Fruit fly (Drosophila melanogaster): ENCODE results near the gene NFAT.
A peak's percentile ranks its signal among the peaks of the same experiment; 100 is the strongest.

NFAT gene

DNA sequence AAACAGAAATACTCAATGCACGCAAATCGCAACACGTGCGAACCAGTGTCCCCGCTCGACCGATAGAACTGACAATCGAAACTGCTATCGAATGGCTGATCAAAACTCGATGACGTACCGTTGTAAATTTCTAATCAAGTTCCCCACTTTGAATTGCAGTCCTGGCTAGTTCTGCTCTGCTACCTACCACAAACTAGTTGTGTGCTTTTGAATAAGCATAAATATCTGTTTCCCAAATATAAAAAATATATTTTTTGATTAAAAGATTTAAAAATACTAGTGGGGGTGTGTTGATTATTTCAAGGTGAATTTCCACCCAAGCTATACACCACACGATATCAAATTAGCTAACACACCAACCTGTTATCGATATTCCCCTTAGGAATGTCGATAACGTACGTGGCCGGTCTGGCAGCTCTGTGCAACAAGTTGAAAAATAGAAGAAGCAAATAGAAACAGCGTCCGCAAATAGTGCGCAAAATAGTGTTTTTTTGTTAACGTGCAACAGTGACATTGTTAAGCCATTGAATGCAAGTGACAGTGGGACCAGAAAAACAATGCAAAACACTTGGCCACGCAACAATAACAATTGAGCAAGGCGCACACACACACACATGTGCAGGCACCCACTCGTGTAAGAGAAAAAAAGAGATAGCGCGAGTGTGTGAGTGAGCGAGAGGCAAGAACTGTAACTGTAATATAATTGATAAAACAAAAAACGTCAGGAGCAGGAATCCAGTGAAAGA is at the start of gene NFAT, which contains the start of gene CG2691:
TSS of gene NFAT (plus strand) at position 412 of the 746 bp plus-strand sequence.
TSS of gene CG2691 (minus strand) at position 75 of the 746 bp plus-strand sequence.
- peak; percentile 96 for TF ChIP-seq Mnt (GFP tag; optimal IDR thresholded peaks at IDR 0.05)
- no peak for TF ChIP-seq Clk (GFP tag; optimal IDR thresholded peaks at IDR 0.05)
- peak; percentile 94 for TF ChIP-seq pad (GFP tag; optimal IDR thresholded peaks at IDR 0.05)
- no peak for TF ChIP-seq CG7101 (tag; optimal IDR thresholded peaks at IDR 0.05)
- peak; percentile 4 for TF ChIP-seq bab1 (GFP tag; optimal IDR thresholded peaks at IDR 0.05)
- peak; percentile 50 for TF ChIP-seq ovo (GFP tag; optimal IDR thresholded peaks at IDR 0.05)
- TF ChIP-seq CG11617 (GFP tag; optimal IDR thresholded peaks at IDR 0.05): peak; percentile 39
- no peak for TF ChIP-seq kay (GFP tag; ENCODE audit: borderline replicate concordance)
- no peak for TF ChIP-seq Hr96 (GFP tag; optimal IDR thresholded peaks at IDR 0.05)
- TF ChIP-seq CG33017 (tag; optimal IDR thresholded peaks at IDR 0.05): no peak
- no peak for TF ChIP-seq CG7045 (GFP tag; optimal IDR thresholded peaks at IDR 0.05)
- TF ChIP-seq cic (GFP tag; optimal IDR thresholded peaks at IDR 0.05): peak; percentile 16
- TF ChIP-seq CG14711 (tag; optimal IDR thresholded peaks at IDR 0.05): no peak
- TF ChIP-seq tj (GFP tag; optimal IDR thresholded peaks at IDR 0.05): no peak
- no peak for TF ChIP-seq CG5204 (GFP tag; optimal IDR thresholded peaks at IDR 0.05)
- TF ChIP-seq Crg-1 (GFP tag; optimal IDR thresholded peaks at IDR 0.05): no peak
- TF ChIP-seq CG1620 (GFP tag; optimal IDR thresholded peaks at IDR 0.05): no peak

DNA sequence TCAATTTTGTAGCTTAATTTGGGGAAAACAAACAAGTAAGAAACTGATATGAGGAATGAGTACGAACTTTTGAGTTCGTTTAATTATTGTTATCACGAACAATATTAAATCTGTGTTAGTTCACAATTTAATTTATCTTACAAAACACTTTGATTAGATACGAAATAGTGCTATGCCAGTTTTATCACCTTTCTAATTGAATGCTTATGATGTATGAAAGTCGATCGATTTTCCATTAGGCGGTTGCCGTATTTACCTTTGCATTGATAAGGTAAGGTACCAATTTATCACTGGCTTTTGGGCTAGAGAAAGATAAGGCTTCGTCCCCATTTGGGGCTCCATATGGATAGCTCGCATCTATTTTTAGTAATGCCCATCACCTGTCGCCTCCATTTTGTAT is 45.2 kb upstream of the NFAT start:
- TF ChIP-seq Crg-1 (GFP tag; optimal IDR thresholded peaks at IDR 0.05): no peak
- TF ChIP-seq CG14711 (tag; optimal IDR thresholded peaks at IDR 0.05): no peak
- TF ChIP-seq CG1620 (GFP tag; optimal IDR thresholded peaks at IDR 0.05): no peak
- TF ChIP-seq kay (GFP tag; ENCODE audit: borderline replicate concordance): no peak
- TF ChIP-seq Hr96 (GFP tag; optimal IDR thresholded peaks at IDR 0.05): no peak
- TF ChIP-seq Mnt (GFP tag; optimal IDR thresholded peaks at IDR 0.05): no peak
- no peak for TF ChIP-seq cic (GFP tag; optimal IDR thresholded peaks at IDR 0.05)
- TF ChIP-seq CG11617 (GFP tag; optimal IDR thresholded peaks at IDR 0.05): no peak
- no peak for TF ChIP-seq CG12768 (GFP tag; optimal IDR thresholded peaks at IDR 0.05)
- TF ChIP-seq CG7101 (tag; optimal IDR thresholded peaks at IDR 0.05): no peak
- no peak for TF ChIP-seq tj (GFP tag; optimal IDR thresholded peaks at IDR 0.05)
- TF ChIP-seq pad (GFP tag; optimal IDR thresholded peaks at IDR 0.05): no peak
- no peak for TF ChIP-seq toe (GFP tag; optimal IDR thresholded peaks at IDR 0.05)
- no peak for TF ChIP-seq ovo (GFP tag; optimal IDR thresholded peaks at IDR 0.05)
- no peak for TF ChIP-seq Clk (GFP tag; optimal IDR thresholded peaks at IDR 0.05)
- no peak for TF ChIP-seq cnc (optimal IDR thresholded peaks at IDR 0.05)
- TF ChIP-seq bab1 (GFP tag; optimal IDR thresholded peaks at IDR 0.05): no peak
- no peak for TF ChIP-seq CG7045 (GFP tag; optimal IDR thresholded peaks at IDR 0.05)

DNA sequence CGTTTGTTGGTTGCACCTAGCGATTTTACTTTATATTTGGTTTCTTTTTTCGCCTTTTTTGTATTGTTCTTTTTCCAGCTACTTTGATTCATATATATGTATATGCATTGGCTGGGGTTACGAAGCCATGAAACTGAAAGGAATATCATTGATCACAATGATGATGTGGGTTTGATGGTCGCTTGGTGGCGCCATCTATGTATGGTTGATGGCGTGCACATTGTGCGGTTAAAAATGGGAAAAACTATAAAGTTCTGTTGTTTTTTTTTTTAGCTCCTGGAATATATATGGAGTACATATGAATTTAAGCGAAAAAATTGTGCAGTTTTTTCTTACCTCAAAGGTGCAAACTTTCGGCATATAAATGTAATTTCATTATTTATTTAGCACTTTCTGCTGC is 37.7 kb upstream of the NFAT start:
- no peak for TF ChIP-seq CG7045 (GFP tag; optimal IDR thresholded peaks at IDR 0.05)
- TF ChIP-seq tj (GFP tag; optimal IDR thresholded peaks at IDR 0.05): no peak
- no peak for TF ChIP-seq ovo (GFP tag; optimal IDR thresholded peaks at IDR 0.05)
- TF ChIP-seq CG14711 (tag; optimal IDR thresholded peaks at IDR 0.05): no peak
- no peak for TF ChIP-seq CG12768 (GFP tag; optimal IDR thresholded peaks at IDR 0.05)
- no peak for TF ChIP-seq kay (GFP tag; ENCODE audit: borderline replicate concordance)
- no peak for TF ChIP-seq CG11617 (GFP tag; optimal IDR thresholded peaks at IDR 0.05)
- no peak for TF ChIP-seq Hr96 (GFP tag; optimal IDR thresholded peaks at IDR 0.05)
- no peak for TF ChIP-seq pad (GFP tag; optimal IDR thresholded peaks at IDR 0.05)
- no peak for TF ChIP-seq cnc (optimal IDR thresholded peaks at IDR 0.05)
- TF ChIP-seq Mnt (GFP tag; optimal IDR thresholded peaks at IDR 0.05): no peak

DNA sequence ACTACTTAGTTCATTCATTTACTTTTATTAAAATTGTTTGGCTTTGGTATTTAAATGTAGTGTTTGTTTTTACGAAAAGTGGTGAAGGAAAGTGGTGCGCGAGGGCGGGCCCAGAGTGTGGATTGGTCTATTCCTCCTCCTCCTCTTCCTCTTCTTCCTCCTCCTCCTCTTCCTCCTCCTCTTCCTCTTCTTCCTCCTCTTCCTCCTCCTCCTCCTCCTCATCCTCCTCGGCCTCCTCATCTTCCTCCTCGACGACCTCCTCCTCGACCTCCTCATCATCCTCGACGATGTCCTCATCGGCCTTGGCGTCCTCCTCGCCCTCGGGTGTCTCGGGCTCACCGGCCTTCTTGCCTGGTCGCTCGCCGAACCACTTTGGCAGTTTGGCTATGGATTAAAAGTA is 30.9 kb upstream of the NFAT start:
- TF ChIP-seq ovo (GFP tag; optimal IDR thresholded peaks at IDR 0.05) (no peak), CG5204 (GFP tag; optimal IDR thresholded peaks at IDR 0.05) (no peak), Hr96 (GFP tag; optimal IDR thresholded peaks at IDR 0.05) (no peak)

DNA sequence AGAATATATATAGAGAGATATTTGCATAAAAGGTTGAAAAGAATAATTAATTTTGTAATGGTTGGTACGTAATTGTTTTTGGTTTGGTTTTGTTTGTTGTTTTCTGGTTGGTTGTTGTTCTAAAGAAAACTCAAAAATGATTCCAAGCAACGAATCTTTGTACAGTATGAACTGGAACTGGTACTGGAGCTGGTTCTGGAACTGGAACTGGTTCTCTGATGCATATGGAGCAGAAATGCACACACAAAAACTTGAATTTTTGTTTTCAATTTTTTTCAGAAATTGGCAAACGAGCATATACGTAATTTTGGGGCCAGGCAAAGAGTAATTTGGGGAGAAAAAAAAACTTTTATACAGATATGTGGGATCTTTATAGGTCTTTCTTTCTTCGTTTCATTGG is 26.8 kb upstream of the NFAT start:
- no peak for TF ChIP-seq CG11617 (GFP tag; optimal IDR thresholded peaks at IDR 0.05)
- no peak for TF ChIP-seq pad (GFP tag; optimal IDR thresholded peaks at IDR 0.05)
- no peak for TF ChIP-seq cic (GFP tag; optimal IDR thresholded peaks at IDR 0.05)

DNA sequence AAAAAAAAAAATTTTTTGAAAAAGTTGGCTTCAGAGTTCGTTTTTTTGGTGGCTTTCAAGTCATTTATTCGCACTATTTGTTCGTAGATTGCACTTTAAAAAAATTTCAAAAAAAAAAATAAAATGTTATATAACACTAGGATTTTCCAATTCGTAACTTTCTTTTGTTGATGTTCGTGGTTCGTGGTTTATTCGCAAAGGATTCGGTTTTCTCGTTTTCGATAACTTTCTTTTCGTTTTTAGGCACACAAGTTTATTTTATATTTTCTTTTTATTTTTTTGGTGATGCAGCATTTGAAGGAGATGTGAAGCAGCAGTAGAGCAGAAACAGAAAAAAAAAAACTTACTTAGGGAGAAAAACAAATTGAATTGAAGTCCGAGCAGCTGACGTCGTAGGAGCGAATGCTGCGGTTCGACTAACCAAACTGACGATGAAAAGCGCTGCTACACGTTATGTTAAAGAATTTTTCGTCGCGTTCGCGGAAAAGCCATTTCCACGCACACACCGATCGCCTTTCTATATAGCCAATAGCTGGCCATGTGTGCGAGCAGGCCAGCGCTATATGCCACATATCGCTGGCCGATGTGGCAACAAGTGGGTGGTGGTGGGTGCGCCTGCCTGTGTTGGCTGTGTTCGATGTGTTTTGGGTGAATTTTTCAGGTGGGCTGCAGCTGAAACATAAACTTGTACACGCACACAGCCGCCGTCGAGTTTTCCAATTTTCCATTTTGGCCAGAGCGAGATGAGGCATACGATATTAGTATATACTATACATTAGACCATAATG is 22.3 kb upstream of the NFAT start, which contains the start of gene up:
TSS of gene up (minus strand) at position 508 of the 788 bp plus-strand sequence.
- TF ChIP-seq CG33017 (tag; optimal IDR thresholded peaks at IDR 0.05): no peak
- TF ChIP-seq CG1620 (GFP tag; optimal IDR thresholded peaks at IDR 0.05): no peak
- no peak for TF ChIP-seq toe (GFP tag; optimal IDR thresholded peaks at IDR 0.05)
- no peak for TF ChIP-seq bab1 (GFP tag; optimal IDR thresholded peaks at IDR 0.05)
- TF ChIP-seq cnc (optimal IDR thresholded peaks at IDR 0.05): no peak
- no peak for TF ChIP-seq Crg-1 (GFP tag; optimal IDR thresholded peaks at IDR 0.05)
- TF ChIP-seq pad (GFP tag; optimal IDR thresholded peaks at IDR 0.05): no peak
- no peak for TF ChIP-seq CG7045 (GFP tag; optimal IDR thresholded peaks at IDR 0.05)
- no peak for TF ChIP-seq CG14711 (tag; optimal IDR thresholded peaks at IDR 0.05)
- TF ChIP-seq Clk (GFP tag; optimal IDR thresholded peaks at IDR 0.05): no peak
- no peak for TF ChIP-seq CG12768 (GFP tag; optimal IDR thresholded peaks at IDR 0.05)
- TF ChIP-seq CG7101 (tag; optimal IDR thresholded peaks at IDR 0.05): no peak
- peak; percentile 5 for TF ChIP-seq Mnt (GFP tag; optimal IDR thresholded peaks at IDR 0.05)
- no peak for TF ChIP-seq CG5204 (GFP tag; optimal IDR thresholded peaks at IDR 0.05)
- TF ChIP-seq ovo (GFP tag; optimal IDR thresholded peaks at IDR 0.05): no peak
- no peak for TF ChIP-seq Hr96 (GFP tag; optimal IDR thresholded peaks at IDR 0.05)
- TF ChIP-seq kay (GFP tag; ENCODE audit: borderline replicate concordance): peak; percentile 65

Measured in whole organism, adult.